Worm (Caenorhabditis elegans) whole organism, L4/young adult: ENCODE measurements around the gene brf-1.

Experiments
- W03F9.2 ChIP-seq: fragments of 150-350 bp; optimal IDR thresholded peaks from 2 replicates; lab custom pipeline; 2014; ENCODE audit warnings: missing biosample characterization, missing genetic modification characterization
- dao-5 ChIP-seq: sonication (generic microtip); optimal IDR thresholded peaks from 2 replicates; lab custom pipeline; 2016; ENCODE audit warnings: missing genotype, missing genetic modification characterization, moderate library complexity, missing compliant biosample characterization
- him-1 ChIP-seq: sonication (generic microtip); optimal IDR thresholded peaks from 2 replicates; lab custom pipeline; 2016; ENCODE audit warnings: missing genotype, missing genetic modification reagents, missing genetic modification characterization, missing compliant biosample characterization

DNA sequence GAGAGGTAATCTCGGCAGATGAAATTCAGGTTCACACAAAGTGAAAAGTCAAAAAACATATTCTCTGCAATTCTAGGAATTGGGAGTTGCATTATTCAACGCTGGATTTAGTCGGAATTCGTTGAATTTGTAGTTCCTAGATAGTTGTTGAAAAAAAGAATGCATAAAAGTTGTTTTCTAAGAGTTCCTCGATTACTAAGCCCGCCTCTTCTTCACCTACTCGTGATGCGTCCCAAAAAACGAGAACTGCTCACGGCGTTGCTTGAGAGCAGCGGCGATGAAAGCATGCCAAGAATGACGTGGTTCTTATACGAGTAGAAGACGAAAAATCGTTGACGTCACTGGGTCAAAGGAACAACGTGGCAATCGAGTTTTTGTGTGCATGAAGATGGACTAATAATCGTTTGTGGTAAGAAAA lies 19.4 kb downstream of the brf-1 start:
- TF ChIP-seq dao-5 = no peak
- no peak for TF ChIP-seq him-1
- no peak for TF ChIP-seq W03F9.2 (tag; lab: Kevin White, UChicago)
